Fruit fly (Drosophila melanogaster) S2 (cell line): ENCODE measurements around the gene CG15631.

ENCODE experiments used
- CG8478 ChIP-seq: fragments of >200 bp; optimal IDR thresholded peaks from 2 replicates; lab custom pipeline; 2018
- CTCF ChIP-seq, 2 experiments: fragments of >200 bp; optimal IDR thresholded peaks; 2 replicates each; lab custom pipeline; 2018

DNA sequence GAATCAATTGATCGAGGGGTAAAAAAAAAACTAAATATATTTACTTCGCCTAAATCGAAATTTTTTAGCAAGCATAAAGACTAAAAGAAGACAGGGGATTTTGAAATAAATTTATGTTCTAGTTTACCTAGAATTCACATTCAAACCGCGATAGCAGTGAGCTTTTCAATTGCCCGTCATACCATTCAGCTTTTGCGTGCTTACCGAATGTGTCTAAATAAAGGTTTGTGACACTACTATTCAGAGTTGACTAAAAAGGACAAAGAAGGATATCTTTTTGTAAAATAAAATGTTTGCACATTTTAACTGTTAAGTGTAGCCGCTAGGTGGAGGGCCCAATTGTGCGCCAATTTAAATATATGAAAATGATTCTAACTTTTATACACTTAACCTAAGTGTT, 8.2 kb downstream of the CG15631 start:
- TF ChIP-seq CTCF (optimal IDR thresholded peaks at IDR 0.05; lab: Kevin White, UChicago), result peak; percentile 79 to 84
- TF ChIP-seq CG8478 (lab: Kevin White, UChicago), result no peak
